Worm (Caenorhabditis elegans): ENCODE results near the gene cgt-3.

ce11 chrII:5957803-5958367 lies 46.8 kb downstream of the cgt-3 start:
- TF ChIP-seq ceh-39 (tag; optimal IDR thresholded peaks at IDR 0.05) (no peak), nhr-237 (tag; optimal IDR thresholded peaks at IDR 0.05) (no peak), elt-3 (tag; optimal IDR thresholded peaks at IDR 0.05) (no peak), lin-13 (tag; optimal IDR thresholded peaks at IDR 0.05) (no peak), ceh-83 (GFP tag; optimal IDR thresholded peaks at IDR 0.05) (no peak), mep-1 (tag; optimal IDR thresholded peaks at IDR 0.05) (no peak), pha-4 (tag; optimal IDR thresholded peaks at IDR 0.05) (no peak), lsy-2 (tag; optimal IDR thresholded peaks at IDR 0.05) (no peak)

Data from whole organism, mixed stage, embryonic.